Worm (Caenorhabditis elegans) whole organism, L1 larva: ENCODE results near the gene F47B8.13.
A peak's percentile ranks its signal among the peaks of the same experiment; 100 is the strongest.

ENCODE experiments used
- C16A3.4 ChIP-seq: fragments of 150-350 bp; optimal IDR thresholded peaks from 2 replicates; lab custom pipeline; 2014; ENCODE audit warnings: missing biosample characterization, missing genetic modification characterization
- C34B4.2 ChIP-seq: sonication (generic microtip); optimal IDR thresholded peaks from 2 replicates; lab custom pipeline; 2017; ENCODE audit warnings: mild to moderate bottlenecking, missing genetic modification characterization, missing compliant biosample characterization
- aha-1 ChIP-seq: fragments of 150-350 bp; optimal IDR thresholded peaks from 2 replicates; lab custom pipeline; 2014; ENCODE audit warnings: missing biosample characterization, missing genetic modification characterization
- alr-1 ChIP-seq: fragments of 200-800 bp; sonication (Bioruptor generic); optimal IDR thresholded peaks from 2 replicates; lab custom pipeline; 2018; ENCODE audit warnings: borderline replicate concordance, mild to moderate bottlenecking, missing genetic modification characterization, missing compliant biosample characterization
- aly-2 ChIP-seq: fragments of 150-350 bp; optimal IDR thresholded peaks from 2 replicates; lab custom pipeline; 2014; ENCODE audit warnings: missing biosample characterization, missing genetic modification characterization
- blmp-1 ChIP-seq: fragments of 150-350 bp; optimal IDR thresholded peaks from 2 replicates; lab custom pipeline; 2014; ENCODE audit warnings: missing biosample characterization, missing genetic modification characterization
- ceh-8 ChIP-seq: fragments of 200-800 bp; sonication (Bioruptor generic); optimal IDR thresholded peaks from 2 replicates; lab custom pipeline; 2018; ENCODE audit warnings: mild to moderate bottlenecking, missing genetic modification characterization, moderate library complexity, missing compliant biosample characterization
- efl-1 ChIP-seq, 4 experiments: fragments of 150-350 bp; optimal IDR thresholded peaks in 3 of 4; peaks in 1 of 4; 1 replicate in 1 of 4; 2 replicates in 3 of 4; lab custom pipeline; 2014; ENCODE audit warnings: missing biosample characterization in 2 of 4, missing genetic modification characterization in 2 of 4, missing genetic modification reagents in 2 of 4
- egl-13 ChIP-seq: sonication (generic microtip); optimal IDR thresholded peaks from 2 replicates; lab custom pipeline; 2016; ENCODE audit warnings: missing genotype, missing genetic modification reagents, missing genetic modification characterization, missing compliant biosample characterization
- egl-27 ChIP-seq, 2 experiments: fragments of 150-350 bp in 1 of 2; sonication (generic microtip); optimal IDR thresholded peaks; 3 replicates each; lab custom pipeline; 2017 to 2018; ENCODE audit warnings: missing biosample characterization in 2 of 2, missing genetic modification characterization in 2 of 2, missing genetic modification reagents in 2 of 2
- elt-2 ChIP-seq: sonication (generic microtip); optimal IDR thresholded peaks from 2 replicates; lab custom pipeline; 2016; ENCODE audit warnings: missing genetic modification characterization, mild to moderate bottlenecking, inconsistent platforms, missing compliant biosample characterization, missing genetic modification reagents
- elt-3 ChIP-seq, 6 experiments: fragments of 150-350 bp in 1 of 6; sonication (generic microtip); optimal IDR thresholded peaks; 2 replicates each; lab custom pipeline; 2017 to 2018; ENCODE audit warnings: missing biosample characterization in 6 of 6, missing genetic modification characterization in 6 of 6, inconsistent platforms in 1 of 6
- fkh-10 ChIP-seq: sonication (generic microtip); optimal IDR thresholded peaks from 2 replicates; lab custom pipeline; 2017; ENCODE audit warnings: missing biosample characterization, missing genetic modification reagents, missing genetic modification characterization
- grh-1 ChIP-seq: fragments of 200-800 bp; sonication (Bioruptor generic); IDR thresholded peaks from 2 replicates; pipeline ENCODE4 v1.3.6; 2022; ENCODE audit warnings: missing genetic modification reagents, missing genetic modification characterization, missing compliant biosample characterization
- hlh-17 ChIP-seq: fragments of 200-800 bp; sonication (Bioruptor generic); optimal IDR thresholded peaks from 2 replicates; lab custom pipeline; 2018; ENCODE audit warnings: missing genetic modification characterization, mild to moderate bottlenecking, missing compliant biosample characterization, moderate library complexity, borderline replicate concordance
- hpl-2 ChIP-seq: fragments of 150-350 bp; optimal IDR thresholded peaks from 2 replicates; lab custom pipeline; 2014; ENCODE audit warnings: missing biosample characterization, missing genetic modification reagents, missing genetic modification characterization
- irx-1 ChIP-seq: sonication (generic microtip); optimal IDR thresholded peaks from 2 replicates; lab custom pipeline; 2016; ENCODE audit warnings: missing genetic modification characterization, missing compliant biosample characterization
- isw-1 ChIP-seq: fragments of 200-800 bp; sonication (Bioruptor generic); IDR thresholded peaks from 2 replicates; pipeline ENCODE4 v1.3.6; 2022; ENCODE audit warnings: missing genetic modification characterization, missing compliant biosample characterization
- lin-13 ChIP-seq: fragments of 150-350 bp; optimal IDR thresholded peaks from 2 replicates; lab custom pipeline; 2014; ENCODE audit warnings: missing biosample characterization, missing genetic modification reagents, missing genetic modification characterization
- lin-14 ChIP-seq: fragments of 200-800 bp; sonication (Bioruptor generic); optimal IDR thresholded peaks from 2 replicates; lab custom pipeline; 2018; ENCODE audit warnings: mild to moderate bottlenecking, missing genetic modification characterization, moderate library complexity, missing compliant biosample characterization
- lin-15B ChIP-seq: fragments of 150-350 bp; sonication (generic microtip); optimal IDR thresholded peaks from 3 replicates; lab custom pipeline; 2014; ENCODE audit warnings: missing biosample characterization, missing genetic modification characterization
- lin-35 ChIP-seq, 2 experiments: fragments of 150-350 bp; optimal IDR thresholded peaks; 2 replicates each; lab custom pipeline; 2014; ENCODE audit warnings: missing biosample characterization in 2 of 2, missing genetic modification characterization in 2 of 2, missing genetic modification reagents in 2 of 2
- lin-39 ChIP-seq: fragments of 150-350 bp; optimal IDR thresholded peaks from 2 replicates; lab custom pipeline; 2014; ENCODE audit warnings: missing biosample characterization, missing genetic modification reagents, missing genetic modification characterization
- mef-2 ChIP-seq: fragments of 150-350 bp; optimal IDR thresholded peaks from 2 replicates; lab custom pipeline; 2014; ENCODE audit warnings: missing biosample characterization, missing genetic modification characterization
- mep-1 ChIP-seq: fragments of 150-350 bp; optimal IDR thresholded peaks from 2 replicates; lab custom pipeline; 2014; ENCODE audit warnings: missing biosample characterization, missing genetic modification characterization
- nhr-12 ChIP-seq: sonication (generic microtip); optimal IDR thresholded peaks from 2 replicates; lab custom pipeline; 2017; ENCODE audit warnings: missing biosample characterization, missing genetic modification characterization
- nhr-19 ChIP-seq: fragments of 200-800 bp; sonication (Bioruptor generic); conservative IDR thresholded peaks from 2 replicates; pipeline ENCODE4 v1.3.6; 2022; ENCODE audit warnings: missing genetic modification characterization, missing compliant biosample characterization
- nhr-20 ChIP-seq: sonication (generic microtip); optimal IDR thresholded peaks from 2 replicates; lab custom pipeline; 2016; ENCODE audit warnings: mild to moderate bottlenecking, missing genetic modification characterization, missing compliant biosample characterization
- nhr-237 ChIP-seq: fragments of 150-350 bp; optimal IDR thresholded peaks from 2 replicates; lab custom pipeline; 2014; ENCODE audit warnings: missing biosample characterization, missing genetic modification characterization
- nhr-28 ChIP-seq: fragments of 150-350 bp; optimal IDR thresholded peaks from 2 replicates; lab custom pipeline; 2014; ENCODE audit warnings: missing biosample characterization, missing genetic modification characterization
- nhr-71 ChIP-seq: sonication (generic microtip); optimal IDR thresholded peaks from 2 replicates; lab custom pipeline; 2016; ENCODE audit warnings: mild to moderate bottlenecking, missing genetic modification characterization, moderate library complexity, missing compliant biosample characterization
- nhr-77 ChIP-seq: fragments of 150-350 bp; optimal IDR thresholded peaks from 2 replicates; lab custom pipeline; 2014; ENCODE audit warnings: missing biosample characterization, missing genetic modification characterization
- nhr-84 ChIP-seq: sonication (generic microtip); optimal IDR thresholded peaks from 2 replicates; lab custom pipeline; 2017; ENCODE audit warnings: missing biosample characterization, missing genetic modification characterization
- nhr-85 ChIP-seq: sonication (generic microtip); peaks from one replicate; lab custom pipeline; 2016; ENCODE audit warnings: missing genetic modification characterization, inconsistent platforms, missing compliant biosample characterization
- nhr-90 ChIP-seq: sonication (generic microtip); optimal IDR thresholded peaks from 2 replicates; lab custom pipeline; 2016; ENCODE audit warnings: mild to moderate bottlenecking, missing genetic modification characterization, missing compliant biosample characterization; ENCODE audit not compliant: poor library complexity
- pag-3 ChIP-seq: sonication (generic microtip); optimal IDR thresholded peaks from 2 replicates; lab custom pipeline; 2017; ENCODE audit warnings: missing genetic modification characterization, mild to moderate bottlenecking, missing compliant biosample characterization, antibody characterized with exemption, borderline replicate concordance; ENCODE audit not compliant: insufficient read depth
- pax-3 ChIP-seq: fragments of 200-800 bp; sonication (Bioruptor generic); optimal IDR thresholded peaks from 2 replicates; lab custom pipeline; 2018; ENCODE audit warnings: mild to moderate bottlenecking, missing genetic modification characterization, moderate library complexity, missing compliant biosample characterization
- skn-1 ChIP-seq: fragments of 150-350 bp; optimal IDR thresholded peaks from 2 replicates; lab custom pipeline; 2014; ENCODE audit warnings: missing biosample characterization, missing genetic modification characterization
- snpc-4 ChIP-seq: fragments of 150-350 bp; optimal IDR thresholded peaks from 2 replicates; lab custom pipeline; 2014; ENCODE audit warnings: missing biosample characterization, missing genetic modification characterization
- snu-23 ChIP-seq: sonication (generic microtip); optimal IDR thresholded peaks from 2 replicates; lab custom pipeline; 2016; ENCODE audit warnings: missing genetic modification characterization, missing compliant biosample characterization
- sptf-1 ChIP-seq: fragments of 150-350 bp; optimal IDR thresholded peaks from 2 replicates; lab custom pipeline; 2014; ENCODE audit warnings: missing biosample characterization, missing genetic modification characterization
- swsn-7 ChIP-seq: sonication (generic microtip); optimal IDR thresholded peaks from 2 replicates; lab custom pipeline; 2016; ENCODE audit warnings: missing genetic modification characterization, missing compliant biosample characterization
- unc-130 ChIP-seq: fragments of 150-350 bp; optimal IDR thresholded peaks from 2 replicates; lab custom pipeline; 2017; ENCODE audit warnings: missing biosample characterization, missing genetic modification characterization, inconsistent platforms
- unc-30 ChIP-seq: sonication (generic microtip); optimal IDR thresholded peaks from 2 replicates; lab custom pipeline; 2017; ENCODE audit warnings: missing biosample characterization, missing genetic modification characterization
- unc-98 ChIP-seq: fragments of 200-800 bp; sonication (Bioruptor generic); IDR thresholded peaks from 2 replicates; pipeline ENCODE4 v1.3.6; 2022; ENCODE audit warnings: missing genetic modification characterization, missing compliant biosample characterization
- vab-15 ChIP-seq: sonication (generic microtip); optimal IDR thresholded peaks from 2 replicates; lab custom pipeline; 2017; ENCODE audit warnings: missing genotype, mild to moderate bottlenecking, missing genetic modification characterization, missing compliant biosample characterization
- zag-1 ChIP-seq: fragments of 150-350 bp; optimal IDR thresholded peaks from 2 replicates; lab custom pipeline; 2014; ENCODE audit warnings: missing biosample characterization, missing genetic modification characterization
- zip-4 ChIP-seq: fragments of 200-800 bp; sonication (Bioruptor generic); optimal IDR thresholded peaks from 2 replicates; lab custom pipeline; 2018; ENCODE audit warnings: mild to moderate bottlenecking, missing genetic modification characterization, moderate library complexity, missing compliant biosample characterization
- ztf-4 ChIP-seq: fragments of 150-350 bp; optimal IDR thresholded peaks from 2 replicates; lab custom pipeline; 2014; ENCODE audit warnings: missing biosample characterization, missing genetic modification characterization

Gene F47B8.13

DNA sequence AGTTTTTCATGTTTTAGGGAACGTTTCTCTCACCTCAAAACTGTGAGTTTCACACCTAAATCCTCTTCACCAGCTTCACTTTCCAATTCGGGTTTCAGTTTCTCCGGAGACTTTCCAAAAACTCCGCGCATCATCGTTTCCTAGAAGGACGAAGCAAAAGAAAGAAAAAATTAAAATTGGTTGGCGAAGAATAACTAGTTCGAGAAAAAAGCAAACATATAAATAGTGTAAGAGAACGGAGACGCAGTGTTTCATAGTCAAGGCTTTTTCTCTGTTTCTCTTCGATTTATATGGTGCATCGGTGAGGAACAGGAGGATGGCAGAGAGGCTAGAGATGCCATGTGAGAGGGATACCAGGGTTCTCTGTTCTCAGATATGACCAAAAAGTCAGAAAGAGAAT, 3.2 kb upstream of the F47B8.13 start, which contains the start of gene F47B8.3 (continued):
- TF ChIP-seq blmp-1 (tag; lab: Kevin White, UChicago) = peak; percentile 50
- TF ChIP-seq snu-23 (GFP tag; lab: Kevin White, UChicago) = peak; percentile 68
- TF ChIP-seq nhr-90 (tag; lab: Kevin White, UChicago) = peak; percentile 1
- TF ChIP-seq irx-1 (tag; lab: Kevin White, UChicago) = no peak
- peak; percentile 62 for TF ChIP-seq nhr-71
- TF ChIP-seq hpl-2 (GFP tag; lab: Kevin White, UChicago) = no peak
- TF ChIP-seq nhr-85 (tag; lab: Kevin White, UChicago) = no peak
- no peak for TF ChIP-seq nhr-77 (tag; lab: Kevin White, UChicago)
- no peak for TF ChIP-seq lin-15B (tag; lab: Kevin White, UChicago)
- TF ChIP-seq nhr-19 (GFP tag; lab: Robert Waterston, UW) = peak; percentile 20; the same call in 1 of the 2 replicates
- TF ChIP-seq elt-3 (tag; optimal IDR thresholded peaks at IDR 0.05; lab: Kevin White, UChicago) = no peak
- peak; percentile 61 to 82 for TF ChIP-seq efl-1 (optimal IDR thresholded peaks at IDR 0.05; lab: Kevin White, UChicago)
- peak; percentile 37 to 60 for TF ChIP-seq efl-1 (GFP tag; optimal IDR thresholded peaks at IDR 0.05 in 1 of 2; lab: Kevin White, UChicago)
- TF ChIP-seq elt-2 (tag; lab: Kevin White, UChicago) = no peak
- TF ChIP-seq zip-4 (GFP tag; lab: Kevin White, UChicago) = no peak
- no peak for TF ChIP-seq nhr-12 (tag; lab: Kevin White, UChicago)
- TF ChIP-seq C34B4.2 (tag; lab: Kevin White, UChicago) = no peak
- no peak for TF ChIP-seq C16A3.4 (tag; lab: Kevin White, UChicago)
- TF ChIP-seq unc-30 (tag; lab: Kevin White, UChicago) = no peak
- TF ChIP-seq egl-13 (tag; lab: Kevin White, UChicago) = no peak
- TF ChIP-seq nhr-84 (tag; lab: Kevin White, UChicago) = no peak
- TF ChIP-seq sptf-1 = no peak
- TF ChIP-seq skn-1 = no peak
- TF ChIP-seq alr-1 = no peak
- TF ChIP-seq nhr-20 = peak; percentile 53
- TF ChIP-seq vab-15 = no peak
- TF ChIP-seq unc-98 (GFP tag; lab: Robert Waterston, UW) = no peak
- TF ChIP-seq ztf-4 (tag; lab: Kevin White, UChicago) = no peak
- TF ChIP-seq nhr-237 (tag; lab: Kevin White, UChicago) = no peak
- no peak for TF ChIP-seq mef-2 (tag; lab: Kevin White, UChicago)
- peak; percentile 93 for TF ChIP-seq pag-3 (tag; lab: Kevin White, UChicago)
- no peak for TF ChIP-seq nhr-28
- no peak for TF ChIP-seq fkh-10
- no peak for TF ChIP-seq aly-2 (tag; lab: Kevin White, UChicago)
- TF ChIP-seq aha-1 (tag; lab: Kevin White, UChicago) = no peak
- TF ChIP-seq swsn-7 (tag; lab: Kevin White, UChicago) = peak; percentile 40
- TF ChIP-seq mep-1 (tag; lab: Kevin White, UChicago) = peak; percentile 77
- peak; percentile 92 for TF ChIP-seq lin-14 (GFP tag; lab: Kevin White, UChicago)
- no peak for TF ChIP-seq hlh-17
- TF ChIP-seq egl-27 (tag; optimal IDR thresholded peaks at IDR 0.05; lab: Kevin White, UChicago) = no peak
- TF ChIP-seq pax-3 (tag; lab: Kevin White, UChicago) = no peak
- TF ChIP-seq isw-1 = no peak
- TF ChIP-seq snpc-4 (tag; lab: Kevin White, UChicago) = peak; percentile 55
- TF ChIP-seq lin-39 (tag; lab: Kevin White, UChicago) = no peak
- no peak for TF ChIP-seq lin-13 (GFP tag; lab: Kevin White, UChicago)
- no peak for TF ChIP-seq unc-130 (tag; lab: Kevin White, UChicago)
- TF ChIP-seq ceh-8 (GFP tag; lab: Kevin White, UChicago) = no peak
- TF ChIP-seq zag-1 (tag; lab: Kevin White, UChicago) = no peak
- no peak for TF ChIP-seq grh-1 (GFP tag; lab: Robert Waterston, UW)
- peak; percentile 52 to 57 for TF ChIP-seq lin-35 (GFP tag; optimal IDR thresholded peaks at IDR 0.05; lab: Kevin White, UChicago)
